Worm (Caenorhabditis elegans): ENCODE data around the gene gst-30.

Gene gst-30

DNA sequence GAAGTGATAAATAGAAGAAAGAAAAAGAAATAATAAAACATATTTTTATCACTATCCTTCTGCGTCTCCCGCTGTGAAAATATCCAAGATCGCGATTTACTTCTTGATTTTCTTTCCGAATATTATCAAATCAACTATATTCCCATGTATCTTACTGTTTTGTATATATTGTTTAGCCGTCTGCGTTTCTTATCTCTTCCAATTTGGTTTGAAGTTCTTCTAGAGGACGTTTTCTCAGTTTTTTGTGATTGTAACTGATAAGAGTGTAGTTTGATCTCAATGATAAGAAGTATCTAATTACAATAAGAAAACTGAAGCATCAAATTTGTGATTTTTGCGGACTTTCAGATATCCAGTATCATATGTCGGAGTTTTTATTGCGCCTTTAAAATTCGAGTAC lies 25.8 kb upstream of the gst-30 start (continued):
- TF ChIP-seq jun-1 (tag; optimal IDR thresholded peaks at IDR 0.05) (no peak), dmd-6 (GFP tag; IDR thresholded peaks at IDR 0.05) (peak; percentile 42; the same call in 1 of the 2 replicates), daf-16 (GFP tag; optimal IDR thresholded peaks at IDR 0.05) (no peak), daf-16 (tag; optimal IDR thresholded peaks at IDR 0.05) (peak; percentile 46), T26A8.4 (GFP tag; IDR thresholded peaks at IDR 0.05) (no peak), ceh-20 (GFP tag; IDR thresholded peaks at IDR 0.05) (no peak), dve-1 (tag; optimal IDR thresholded peaks at IDR 0.05; ENCODE audit: insufficient read depth) (peak; percentile 50)

DNA sequence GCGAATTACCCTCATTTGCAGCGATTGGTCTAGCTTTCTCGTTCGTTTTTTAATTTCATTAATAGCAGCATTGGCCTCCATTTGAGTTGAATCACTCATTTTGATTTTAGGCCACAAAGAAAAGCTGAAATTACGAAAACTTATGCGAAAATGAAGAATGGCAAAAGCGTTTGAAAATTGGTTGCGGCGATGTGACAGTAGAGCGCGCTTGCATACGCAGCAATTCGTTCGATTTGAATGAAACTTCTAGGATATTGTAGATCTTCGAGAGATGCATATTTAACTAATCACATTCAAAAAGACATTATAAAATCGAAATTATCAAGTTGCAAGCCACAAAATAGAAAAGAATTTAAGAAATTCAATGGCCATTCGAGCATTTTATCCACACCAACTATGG lies 24.9 kb upstream of the gst-30 start, which contains the start of gene ulp-2:
TSS of gene ulp-2 (minus strand) at position 158 of the 400 bp plus-strand sequence.
- TF ChIP-seq hlh-30 (tag; optimal IDR thresholded peaks at IDR 0.05; ENCODE audit: insufficient read depth): no peak
- TF ChIP-seq dmd-8 (GFP tag; IDR thresholded peaks at IDR 0.05): no peak
- TF ChIP-seq zfp-2 (tag; optimal IDR thresholded peaks at IDR 0.05): no peak
- TF ChIP-seq set-16 (GFP tag; IDR thresholded peaks at IDR 0.05): no peak
- TF ChIP-seq lin-1 (GFP tag; IDR thresholded peaks at IDR 0.05): no peak
- TF ChIP-seq dpl-1 (GFP tag; optimal IDR thresholded peaks at IDR 0.05): peak; percentile 14
- TF ChIP-seq egl-27 (tag; optimal IDR thresholded peaks at IDR 0.05): no peak
- no peak for TF ChIP-seq R02D3.7 (tag; optimal IDR thresholded peaks at IDR 0.05)
- no peak for TF ChIP-seq daf-16 (GFP tag; optimal IDR thresholded peaks at IDR 0.05)
- no peak for TF ChIP-seq daf-16 (tag; optimal IDR thresholded peaks at IDR 0.05)
- no peak for TF ChIP-seq hif-1 (tag; optimal IDR thresholded peaks at IDR 0.05)
- TF ChIP-seq aly-2 (tag; optimal IDR thresholded peaks at IDR 0.05): no peak
- peak; percentile 96 for TF ChIP-seq aha-1 (tag)
- no peak for TF ChIP-seq nhr-25 (tag; optimal IDR thresholded peaks at IDR 0.05; ENCODE audit: borderline replicate concordance, insufficient read depth)
- no peak for TF ChIP-seq ceh-28 (tag; optimal IDR thresholded peaks at IDR 0.05)
- TF ChIP-seq lsy-2 (tag; optimal IDR thresholded peaks at IDR 0.05): peak in 1 of 2 experiments; percentile 53
- TF ChIP-seq egl-43 (GFP tag; IDR thresholded peaks at IDR 0.05): no peak

DNA sequence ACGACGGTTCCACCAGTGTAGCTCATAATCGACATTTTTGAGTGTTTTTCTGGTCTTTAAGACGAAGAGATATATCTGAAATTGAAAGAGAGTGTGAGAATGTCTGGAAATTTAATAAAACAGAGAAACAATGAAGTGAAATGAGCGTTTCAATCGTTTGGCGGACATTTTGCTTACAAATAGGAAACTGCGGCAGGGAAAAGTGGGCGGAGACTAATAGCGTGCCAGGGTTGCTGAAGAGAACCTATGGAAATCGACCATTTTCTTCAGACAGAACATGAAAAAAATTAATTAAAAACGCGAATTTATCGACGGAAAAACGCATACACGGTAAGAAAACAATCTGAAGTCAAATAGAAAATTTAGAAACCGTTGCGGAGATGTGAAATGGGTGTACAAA lies 20.5 kb upstream of the gst-30 start, which contains the start of gene pbs-3:
TSS of gene pbs-3 (minus strand) at position 75 of the 400 bp plus-strand sequence.
- TF ChIP-seq egl-43 (GFP tag; IDR thresholded peaks at IDR 0.05) (no peak), hif-1 (tag; optimal IDR thresholded peaks at IDR 0.05) (peak in 1 of 2 experiments; percentile 68), nhr-237 (tag; optimal IDR thresholded peaks at IDR 0.05) (no peak), sdz-12 (GFP tag; optimal IDR thresholded peaks at IDR 0.05) (no peak), aha-1 (tag) (no peak), unc-62 (GFP tag; optimal IDR thresholded peaks at IDR 0.05 in 1 of 2) (peak in 1 of 2 experiments; percentile 82), unc-62 (tag; optimal IDR thresholded peaks at IDR 0.05) (no peak), dmd-8 (GFP tag; IDR thresholded peaks at IDR 0.05) (no peak), tag-97 (GFP tag; IDR thresholded peaks at IDR 0.05) (no peak), dpl-1 (GFP tag; optimal IDR thresholded peaks at IDR 0.05) (peak; percentile 67), F44E2.7 (GFP tag; IDR thresholded peaks at IDR 0.05) (no peak), ces-1 (GFP tag; optimal IDR thresholded peaks at IDR 0.05) (no peak), Y5F2A.4 (GFP tag; optimal IDR thresholded peaks at IDR 0.05) (no peak), ceh-28 (tag; optimal IDR thresholded peaks at IDR 0.05) (no peak), ZK337.2 (GFP tag; IDR thresholded peaks at IDR 0.05) (no peak), attf-4 (tag; optimal IDR thresholded peaks at IDR 0.05) (no peak), nhr-102 (tag; optimal IDR thresholded peaks at IDR 0.05) (no peak), unc-39 (tag; optimal IDR thresholded peaks at IDR 0.05) (no peak), nhr-76 (tag; optimal IDR thresholded peaks at IDR 0.05) (no peak), fos-1 (tag; optimal IDR thresholded peaks at IDR 0.05) (no peak), hlh-30 (tag; optimal IDR thresholded peaks at IDR 0.05; ENCODE audit: insufficient read depth) (no peak), saeg-2 (GFP tag; IDR thresholded peaks at IDR 0.05) (no peak), Y75B8A.6 (GFP tag; IDR thresholded peaks at IDR 0.05) (no peak), dmd-6 (GFP tag; IDR thresholded peaks at IDR 0.05) (no peak; the same call in 1 of the 2 replicates), R02D3.7 (tag; optimal IDR thresholded peaks at IDR 0.05) (no peak), ctbp-1 (GFP tag; IDR thresholded peaks at IDR 0.05) (no peak), nhr-111 (GFP tag; optimal IDR thresholded peaks at IDR 0.05) (no peak), nhr-48 (tag; optimal IDR thresholded peaks at IDR 0.05) (no peak), ztf-11 (tag; optimal IDR thresholded peaks at IDR 0.05) (no peak), nhr-25 (tag; optimal IDR thresholded peaks at IDR 0.05; ENCODE audit: borderline replicate concordance, insufficient read depth) (no peak), aly-2 (tag; optimal IDR thresholded peaks at IDR 0.05) (no peak), F49E8.2 (tag; optimal IDR thresholded peaks at IDR 0.05; ENCODE audit: borderline replicate concordance) (no peak), F37D6.2 (tag; optimal IDR thresholded peaks at IDR 0.05) (no peak), set-16 (GFP tag; IDR thresholded peaks at IDR 0.05) (no peak), madf-5 (GFP tag; IDR thresholded peaks at IDR 0.05) (0 out of 4 replicates have a peak, but pooled peaks of 1 of the 2 experiments have one; percentile 46), ceh-32 (tag; optimal IDR thresholded peaks at IDR 0.05; ENCODE audit: poor library complexity) (no peak), daf-16 (GFP tag; optimal IDR thresholded peaks at IDR 0.05) (no peak), daf-16 (tag; optimal IDR thresholded peaks at IDR 0.05) (peak; percentile 35)

Measured in whole organism, L4 larva.